Worm (Caenorhabditis elegans) whole organism, early embryonic: ENCODE measurements around the gene skr-20.

ENCODE experiments used
- B0310.2 ChIP-seq: sonication (generic microtip); optimal IDR thresholded peaks from 2 replicates; lab custom pipeline; 2016; ENCODE audit warnings: mild to moderate bottlenecking, missing genetic modification characterization, missing compliant biosample characterization
- F13C5.2 ChIP-seq: sonication (generic microtip); optimal IDR thresholded peaks from 2 replicates; lab custom pipeline; 2017; ENCODE audit warnings: mild to moderate bottlenecking, missing genetic modification characterization, inconsistent platforms, missing compliant biosample characterization
- aly-1 ChIP-seq: sonication (generic microtip); optimal IDR thresholded peaks from 2 replicates; lab custom pipeline; 2016; ENCODE audit warnings: missing genetic modification characterization, missing compliant biosample characterization
- ama-1 ChIP-seq: fragments of 150-350 bp; optimal IDR thresholded peaks from 2 replicates; lab custom pipeline; 2014
- ceh-13 ChIP-seq: fragments of 200-800 bp; sonication (Bioruptor generic); optimal IDR thresholded peaks from 2 replicates; lab custom pipeline; 2018; ENCODE audit warnings: mild to moderate bottlenecking, missing genetic modification characterization, missing compliant biosample characterization
- ceh-36 ChIP-seq: sonication (generic microtip); optimal IDR thresholded peaks from 2 replicates; lab custom pipeline; 2016; ENCODE audit warnings: missing genetic modification characterization, inconsistent platforms, missing compliant biosample characterization
- ets-7 ChIP-seq: sonication (generic microtip); optimal IDR thresholded peaks from 2 replicates; lab custom pipeline; 2016; ENCODE audit warnings: missing genotype, missing genetic modification characterization, missing compliant biosample characterization
- flt-1 ChIP-seq: fragments of 200-800 bp; sonication (Bioruptor generic); IDR thresholded peaks from 2 replicates; pipeline ENCODE4 v1.3.6; 2022; ENCODE audit warnings: missing genetic modification characterization, missing compliant biosample characterization
- hmbx-1 ChIP-seq: sonication (generic microtip); optimal IDR thresholded peaks from 2 replicates; lab custom pipeline; 2016; ENCODE audit warnings: mild to moderate bottlenecking, missing genetic modification characterization, missing compliant biosample characterization
- hmg-4 ChIP-seq: fragments of 200-800 bp; sonication (Bioruptor generic); optimal IDR thresholded peaks from 2 replicates; lab custom pipeline; 2018; ENCODE audit warnings: mild to moderate bottlenecking, missing genetic modification characterization, missing compliant biosample characterization
- hnd-1 ChIP-seq: sonication (generic microtip); optimal IDR thresholded peaks from 2 replicates; lab custom pipeline; 2016; ENCODE audit warnings: missing genetic modification characterization, missing compliant biosample characterization
- pes-1 ChIP-seq: fragments of 200-800 bp; sonication (Bioruptor generic); IDR thresholded peaks from 2 replicates; pipeline ENCODE4 v1.3.6; 2022; ENCODE audit warnings: missing genetic modification reagents, missing genetic modification characterization, missing compliant biosample characterization
- scrt-1 ChIP-seq: fragments of 200-800 bp; sonication (Bioruptor generic); IDR thresholded peaks from 2 replicates; pipeline ENCODE4 v1.3.6; 2022; ENCODE audit warnings: missing genetic modification characterization, missing compliant biosample characterization
- sea-1 ChIP-seq: fragments of 200-800 bp; sonication (Bioruptor generic); conservative IDR thresholded peaks from 2 replicates; pipeline ENCODE4 v1.3.6; 2022; ENCODE audit warnings: missing genetic modification characterization, missing compliant biosample characterization
- tbx-11 ChIP-seq: fragments of 200-800 bp; sonication (Bioruptor generic); IDR thresholded peaks from 2 replicates; pipeline ENCODE4 v1.3.6; 2022; ENCODE audit warnings: missing genetic modification characterization, missing compliant biosample characterization
- tbx-37 ChIP-seq: fragments of 200-800 bp; sonication (Bioruptor generic); conservative IDR thresholded peaks from 2 replicates; pipeline ENCODE4 v1.3.6; 2022; ENCODE audit warnings: missing genetic modification reagents, missing genetic modification characterization, missing compliant biosample characterization
- tra-4 ChIP-seq: sonication (generic microtip); optimal IDR thresholded peaks from 2 replicates; lab custom pipeline; 2017; ENCODE audit warnings: missing genetic modification characterization, missing compliant biosample characterization

The skr-20 gene

DNA sequence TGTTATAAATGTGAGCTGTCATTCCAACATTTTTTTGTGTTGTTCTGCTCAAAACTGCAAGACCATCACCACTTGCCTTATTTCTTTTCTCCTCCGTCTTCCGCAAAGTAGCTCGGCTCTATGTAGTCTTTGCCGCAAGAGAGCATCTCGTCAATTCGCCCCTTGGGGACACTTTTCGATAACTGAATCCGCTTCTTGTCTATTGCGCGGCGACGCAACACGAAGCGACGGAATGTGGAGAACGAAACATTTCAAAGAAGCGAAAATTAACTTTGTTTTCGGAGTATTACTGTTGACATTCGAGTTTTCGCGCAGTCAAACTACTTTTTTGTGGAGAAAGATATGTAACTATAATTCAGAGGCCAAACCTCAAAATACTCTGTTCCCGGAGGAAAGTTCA, 25.2 kb downstream of the skr-20 start:
- no peak for TF ChIP-seq hmg-4 (GFP tag; lab: Kevin White, UChicago)

DNA sequence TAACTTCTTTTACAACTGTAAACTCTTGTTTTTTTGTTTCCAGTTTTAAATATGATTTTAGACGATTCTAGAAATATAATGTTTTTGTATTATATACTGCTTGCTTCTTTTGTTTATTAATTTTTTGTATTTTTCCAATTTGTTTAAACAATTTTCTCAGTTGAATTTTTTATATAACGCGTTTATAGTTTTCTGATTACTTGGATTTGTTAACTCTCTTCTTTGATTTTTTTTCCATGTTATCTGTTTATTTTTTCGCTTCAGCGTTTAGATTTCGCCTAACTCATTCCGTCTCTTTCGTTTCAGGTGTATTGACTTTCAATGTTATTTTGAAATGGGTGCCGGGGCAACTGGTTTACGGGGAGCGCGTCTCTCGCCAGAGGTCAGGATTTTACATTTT, 32.4 kb downstream of the skr-20 start, which contains the start of gene gpa-6:
Gene gpa-6, plus strand, starts transcription at position 301 of the 400 bp plus-strand sequence.
- TF ChIP-seq B0310.2 (tag; lab: Kevin White, UChicago), result no peak
- no peak for TF ChIP-seq tbx-11
- no peak for TF ChIP-seq ceh-36 (tag; lab: Kevin White, UChicago)
- TF ChIP-seq scrt-1 (GFP tag; lab: Robert Waterston, UW), result no peak
- TF ChIP-seq ama-1 (lab: Kevin White, UChicago), result no peak
- no peak for TF ChIP-seq F13C5.2 (tag; lab: Kevin White, UChicago)
- no peak for TF ChIP-seq tra-4 (tag; lab: Kevin White, UChicago)
- no peak for TF ChIP-seq ceh-13
- no peak for TF ChIP-seq pes-1 (GFP tag; lab: Robert Waterston, UW)
- TF ChIP-seq aly-1, result no peak
- no peak for TF ChIP-seq ets-7 (tag; lab: Kevin White, UChicago)

DNA sequence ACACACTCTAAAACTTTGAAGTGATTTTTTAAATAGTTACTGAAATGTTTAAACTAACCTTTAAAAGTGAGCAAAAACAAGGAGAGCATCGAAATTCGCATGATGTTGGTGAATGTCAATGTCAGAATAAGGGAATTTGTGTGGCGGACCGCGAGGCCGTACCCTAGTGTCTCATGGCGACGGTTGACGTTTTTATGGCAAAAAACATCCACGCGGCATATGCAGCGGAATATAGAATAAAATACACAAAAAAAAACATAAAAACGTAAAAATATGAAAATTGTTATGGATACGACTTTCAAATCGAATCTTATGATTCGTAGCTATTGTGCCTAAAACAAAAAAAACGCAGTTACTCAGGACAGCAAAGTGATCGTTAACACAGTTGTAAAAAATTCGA, 33.5 kb downstream of the skr-20 start, which contains the start of gene cwp-5:
Gene cwp-5, minus strand, starts transcription at position 101 of the 400 bp plus-strand sequence.
- TF ChIP-seq flt-1 (GFP tag; lab: Robert Waterston, UW), result no peak
- TF ChIP-seq ets-7 (tag; lab: Kevin White, UChicago), result no peak
- TF ChIP-seq ceh-13, result no peak
- TF ChIP-seq scrt-1 (GFP tag; lab: Robert Waterston, UW), result no peak
- no peak for TF ChIP-seq sea-1 (GFP tag; lab: Robert Waterston, UW)
- TF ChIP-seq B0310.2 (tag; lab: Kevin White, UChicago), result no peak
- no peak for TF ChIP-seq F13C5.2 (tag; lab: Kevin White, UChicago)
- TF ChIP-seq ceh-36 (tag; lab: Kevin White, UChicago), result no peak
- TF ChIP-seq tbx-11, result no peak
- TF ChIP-seq aly-1, result no peak
- TF ChIP-seq tbx-37 (GFP tag; lab: Robert Waterston, UW), result no peak
- TF ChIP-seq hnd-1 (tag; lab: Kevin White, UChicago), result no peak
- no peak for TF ChIP-seq hmbx-1 (tag; lab: Kevin White, UChicago)
- TF ChIP-seq pes-1 (GFP tag; lab: Robert Waterston, UW), result no peak
- no peak for TF ChIP-seq hmg-4 (GFP tag; lab: Kevin White, UChicago)
- no peak for TF ChIP-seq tra-4 (tag; lab: Kevin White, UChicago)
- TF ChIP-seq ama-1 (lab: Kevin White, UChicago), result no peak

DNA sequence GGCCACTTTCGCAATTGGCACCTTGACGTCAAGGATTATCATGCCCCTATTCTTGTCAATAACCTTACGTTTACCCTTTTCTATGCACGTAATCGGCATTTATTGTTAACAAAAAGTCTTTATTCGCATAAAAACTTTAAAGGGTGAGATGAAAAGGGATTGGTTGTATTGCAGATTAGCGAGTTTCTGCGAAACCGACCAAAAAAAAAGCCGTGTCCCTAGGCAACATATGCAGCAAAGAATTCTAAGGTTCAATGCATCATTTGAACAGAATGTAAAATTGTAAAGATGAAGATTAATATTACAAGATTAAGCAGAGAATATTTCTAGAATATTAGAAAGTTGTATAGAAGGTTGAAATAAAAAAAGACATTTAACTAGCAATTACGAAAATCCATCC, 41.3 kb downstream of the skr-20 start:
- TF ChIP-seq hnd-1 (tag; lab: Kevin White, UChicago), result no peak
- no peak for TF ChIP-seq hmg-4 (GFP tag; lab: Kevin White, UChicago)
- TF ChIP-seq sea-1 (GFP tag; lab: Robert Waterston, UW), result no peak

DNA sequence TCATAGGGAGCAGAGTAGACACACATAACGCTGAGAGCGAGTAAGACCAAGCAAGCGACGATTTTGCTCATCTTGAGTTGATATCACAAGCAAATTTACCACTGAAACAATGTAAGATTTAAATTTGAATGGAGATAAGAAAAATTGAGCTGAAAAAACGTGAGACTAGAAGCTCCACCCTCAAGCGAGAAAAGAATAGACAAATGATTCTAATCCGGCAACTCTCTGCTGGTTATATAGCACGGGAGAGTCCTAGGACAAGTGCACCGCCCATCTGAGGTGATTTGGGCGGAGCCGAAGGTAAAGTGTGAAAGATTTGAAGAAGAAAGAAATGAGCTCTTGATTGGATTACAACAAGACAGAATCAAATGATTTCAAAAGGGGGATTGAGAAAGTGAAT, 45.0 kb downstream of the skr-20 start, which contains the start of gene nlp-3:
Gene nlp-3, minus strand, starts transcription at position 101 of the 400 bp plus-strand sequence.
- TF ChIP-seq ceh-13, result no peak

DNA sequence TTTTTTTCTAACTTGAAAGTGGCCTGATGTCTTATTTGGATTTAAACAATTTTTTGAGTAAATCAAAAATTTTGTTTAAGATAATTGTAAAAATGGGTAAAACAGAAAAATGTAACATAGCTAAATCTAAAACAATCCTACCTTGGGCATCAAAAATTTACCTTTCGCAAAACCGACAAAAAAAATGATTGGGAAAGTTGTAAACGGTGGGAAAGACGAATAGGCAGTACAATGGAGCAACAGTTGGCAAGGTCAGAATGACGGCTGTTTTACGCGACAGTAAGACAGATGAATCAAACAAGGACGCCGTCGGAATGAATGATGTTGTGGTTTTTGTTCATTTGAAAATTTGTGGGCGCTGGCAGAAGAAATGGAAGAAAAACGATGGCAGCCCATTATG, 48.9 kb downstream of the skr-20 start:
- TF ChIP-seq ets-7 (tag; lab: Kevin White, UChicago), result no peak
- no peak for TF ChIP-seq hmbx-1 (tag; lab: Kevin White, UChicago)
- no peak for TF ChIP-seq F13C5.2 (tag; lab: Kevin White, UChicago)
- no peak for TF ChIP-seq hmg-4 (GFP tag; lab: Kevin White, UChicago)
- TF ChIP-seq B0310.2 (tag; lab: Kevin White, UChicago), result no peak
- no peak for TF ChIP-seq ama-1 (lab: Kevin White, UChicago)
- TF ChIP-seq hnd-1 (tag; lab: Kevin White, UChicago), result no peak
- TF ChIP-seq pes-1 (GFP tag; lab: Robert Waterston, UW), result no peak
- no peak for TF ChIP-seq tra-4 (tag; lab: Kevin White, UChicago)
- TF ChIP-seq tbx-37 (GFP tag; lab: Robert Waterston, UW), result no peak
- no peak for TF ChIP-seq tbx-11
